Fruit fly (Drosophila melanogaster): ENCODE results near the gene CG46394.

- TF ChIP-seq CG8478 (optimal IDR thresholded peaks at IDR 0.05): no peak
- no peak for TF ChIP-seq CTCF (optimal IDR thresholded peaks at IDR 0.05)
Measured at dm6 chr3L:11591131-11591530, 9.0 kb upstream of the CG46394 start, which contains the start of gene CG33268.

Measured in S2 (cell line).